Worm (Caenorhabditis elegans): Measurements from ENCODE around the gene scl-12.

DNA sequence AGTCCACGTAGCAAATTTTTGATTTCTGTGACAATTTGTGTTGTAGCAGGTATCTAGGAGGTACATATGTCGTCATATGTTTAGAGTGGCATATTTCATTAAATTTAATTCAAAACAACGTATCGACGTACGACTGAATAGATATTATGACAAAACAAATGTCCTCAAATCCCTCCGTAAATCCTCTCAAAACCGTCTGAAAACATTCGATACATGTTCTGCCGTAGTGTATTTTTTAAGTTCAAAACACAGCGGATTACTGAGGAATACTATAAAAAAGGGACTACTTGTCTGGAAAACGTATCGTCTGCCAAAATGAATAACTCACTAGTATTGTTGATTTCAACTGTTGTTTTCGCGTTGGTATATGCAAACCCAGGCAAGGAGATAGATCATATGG, 44.1 kb upstream of the scl-12 start, which contains the start of gene R08E5.4:
- TF ChIP-seq pha-4 (tag; optimal IDR thresholded peaks at IDR 0.05) (no peak), nhr-90 (tag; optimal IDR thresholded peaks at IDR 0.05) (no peak), unc-62 (GFP tag; optimal IDR thresholded peaks at IDR 0.05) (no peak), dpff-1 (tag; optimal IDR thresholded peaks at IDR 0.05) (no peak), B0336.3 (GFP tag; IDR thresholded peaks at IDR 0.05) (no peak), lin-40 (tag; optimal IDR thresholded peaks at IDR 0.05) (no peak), ZK185.1 (tag; optimal IDR thresholded peaks at IDR 0.05; ENCODE audit: poor library complexity, severe bottlenecking) (no peak), F57A8.1 (GFP tag; optimal IDR thresholded peaks at IDR 0.05) (no peak), atf-7 (tag; optimal IDR thresholded peaks at IDR 0.05) (no peak), somi-1 (GFP tag; optimal IDR thresholded peaks at IDR 0.05) (no peak), ztf-26 (tag; optimal IDR thresholded peaks at IDR 0.05) (no peak), hmg-1.2 (GFP tag; IDR thresholded peaks at IDR 0.05) (no peak), xnd-1 (tag; optimal IDR thresholded peaks at IDR 0.05) (no peak), ceh-91 (GFP tag; IDR thresholded peaks at IDR 0.05) (no peak)

Data from whole organism, young adult.